Fruit fly (Drosophila melanogaster): ENCODE data around the gene Grip.

- TF ChIP-seq psq (optimal IDR thresholded peaks at IDR 0.05): no peak
- no peak for TF ChIP-seq Sin3A (optimal IDR thresholded peaks at IDR 0.05)
- no peak for TF ChIP-seq insv (optimal IDR thresholded peaks at IDR 0.05)
These were observed 37.8 kb downstream of the Grip start for dm6 chrX:6003830-6004229.

Data from Kc167 (cell line).